Worm (Caenorhabditis elegans) whole organism, L4 larva: Measurements from ENCODE around the gene bath-3.
"Not testable (repeated sequence)": the region's sequence is repeated elsewhere in the genome, so short reads cannot be mapped to it uniquely, and the experiment has no call there.

Source experiments
- mdt-29 ChIP-seq: fragments of 200-800 bp; sonication (Bioruptor generic); IDR thresholded peaks from 2 replicates; pipeline ENCODE4 v1.3.6; 2022; ENCODE audit warnings: missing genetic modification reagents, missing genetic modification characterization, missing compliant biosample characterization
- zip-2 ChIP-seq: fragments of 150-350 bp; optimal IDR thresholded peaks from 2 replicates; lab custom pipeline; 2014; ENCODE audit warnings: missing biosample characterization, missing genetic modification characterization

DNA sequence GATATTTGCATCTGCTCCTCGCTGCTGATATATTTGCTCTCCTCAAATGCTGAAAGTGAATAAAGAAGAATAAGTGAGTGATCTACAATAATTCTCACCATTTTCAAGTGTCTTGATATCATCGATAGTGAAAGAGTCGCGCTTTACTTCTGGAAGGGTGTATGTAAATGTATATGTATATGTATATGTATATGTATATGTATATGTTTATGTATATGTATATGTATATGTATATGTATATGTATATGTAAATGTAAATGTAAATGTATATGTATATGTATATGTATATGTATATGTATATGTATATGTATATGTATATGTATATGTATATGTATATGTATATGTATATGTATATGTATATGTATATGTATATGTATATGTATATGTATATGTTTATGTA lies 29.5 kb downstream of the bath-3 start, which contains the start of gene ceh-84:
- not testable (repeated sequence) for TF ChIP-seq zip-2 (tag; lab: Kevin White, UChicago); mdt-29 (GFP tag; lab: Robert Waterston, UW)
